Worm (Caenorhabditis elegans) whole organism, L1 larva: Measurements from ENCODE around the gene str-209.

ENCODE experiments used
- C04F5.9 ChIP-seq: sonication (generic microtip); optimal IDR thresholded peaks from 2 replicates; lab custom pipeline; 2016; ENCODE audit warnings: missing genetic modification characterization, missing compliant biosample characterization
- C16A3.4 ChIP-seq: fragments of 150-350 bp; optimal IDR thresholded peaks from 2 replicates; lab custom pipeline; 2014; ENCODE audit warnings: missing biosample characterization, missing genetic modification characterization
- aly-2 ChIP-seq: fragments of 150-350 bp; optimal IDR thresholded peaks from 2 replicates; lab custom pipeline; 2014; ENCODE audit warnings: missing biosample characterization, missing genetic modification characterization
- blmp-1 ChIP-seq: fragments of 150-350 bp; optimal IDR thresholded peaks from 2 replicates; lab custom pipeline; 2014; ENCODE audit warnings: missing biosample characterization, missing genetic modification characterization
- ceh-8 ChIP-seq: fragments of 200-800 bp; sonication (Bioruptor generic); optimal IDR thresholded peaks from 2 replicates; lab custom pipeline; 2018; ENCODE audit warnings: mild to moderate bottlenecking, missing genetic modification characterization, moderate library complexity, missing compliant biosample characterization
- ceh-82 ChIP-seq, 3 experiments: fragments of 150-350 bp in 1 of 3; sonication (generic microtip) in 2 of 3; optimal IDR thresholded peaks; 2 replicates each; lab custom pipeline; 2014 to 2017; ENCODE audit warnings: missing biosample characterization in 3 of 3, missing genetic modification characterization in 3 of 3
- efl-1 ChIP-seq, 4 experiments: fragments of 150-350 bp; optimal IDR thresholded peaks in 3 of 4; peaks in 1 of 4; 1 replicate in 1 of 4; 2 replicates in 3 of 4; lab custom pipeline; 2014; ENCODE audit warnings: missing biosample characterization in 2 of 4, missing genetic modification characterization in 2 of 4, missing genetic modification reagents in 2 of 4
- efl-3 ChIP-seq: fragments of 200-800 bp; sonication (Bioruptor generic); optimal IDR thresholded peaks from 2 replicates; lab custom pipeline; 2018; ENCODE audit warnings: mild to moderate bottlenecking, missing genetic modification characterization, missing compliant biosample characterization
- egl-27 ChIP-seq, 2 experiments: fragments of 150-350 bp in 1 of 2; sonication (generic microtip); optimal IDR thresholded peaks; 3 replicates each; lab custom pipeline; 2017 to 2018; ENCODE audit warnings: missing biosample characterization in 2 of 2, missing genetic modification characterization in 2 of 2, missing genetic modification reagents in 2 of 2
- elt-2 ChIP-seq: sonication (generic microtip); optimal IDR thresholded peaks from 2 replicates; lab custom pipeline; 2016; ENCODE audit warnings: missing genetic modification characterization, mild to moderate bottlenecking, inconsistent platforms, missing compliant biosample characterization, missing genetic modification reagents
- elt-3 ChIP-seq, 6 experiments: fragments of 150-350 bp in 1 of 6; sonication (generic microtip); optimal IDR thresholded peaks; 2 replicates each; lab custom pipeline; 2017 to 2018; ENCODE audit warnings: missing biosample characterization in 6 of 6, missing genetic modification characterization in 6 of 6, inconsistent platforms in 1 of 6
- fos-1 ChIP-seq: fragments of 150-350 bp; optimal IDR thresholded peaks from 2 replicates; lab custom pipeline; 2014; ENCODE audit warnings: missing biosample characterization, missing genetic modification characterization
- hlh-17 ChIP-seq: fragments of 200-800 bp; sonication (Bioruptor generic); optimal IDR thresholded peaks from 2 replicates; lab custom pipeline; 2018; ENCODE audit warnings: missing genetic modification characterization, mild to moderate bottlenecking, missing compliant biosample characterization, moderate library complexity, borderline replicate concordance
- irx-1 ChIP-seq: sonication (generic microtip); optimal IDR thresholded peaks from 2 replicates; lab custom pipeline; 2016; ENCODE audit warnings: missing genetic modification characterization, missing compliant biosample characterization
- lin-13 ChIP-seq: fragments of 150-350 bp; optimal IDR thresholded peaks from 2 replicates; lab custom pipeline; 2014; ENCODE audit warnings: missing biosample characterization, missing genetic modification reagents, missing genetic modification characterization
- lin-39 ChIP-seq: fragments of 150-350 bp; optimal IDR thresholded peaks from 2 replicates; lab custom pipeline; 2014; ENCODE audit warnings: missing biosample characterization, missing genetic modification reagents, missing genetic modification characterization
- mab-9 ChIP-seq: fragments of 200-800 bp; sonication (Bioruptor generic); IDR thresholded peaks from 2 replicates; pipeline ENCODE4 v1.3.6; 2022; ENCODE audit warnings: missing genetic modification reagents, missing genetic modification characterization, missing compliant biosample characterization
- mef-2 ChIP-seq: fragments of 150-350 bp; optimal IDR thresholded peaks from 2 replicates; lab custom pipeline; 2014; ENCODE audit warnings: missing biosample characterization, missing genetic modification characterization
- mep-1 ChIP-seq: fragments of 150-350 bp; optimal IDR thresholded peaks from 2 replicates; lab custom pipeline; 2014; ENCODE audit warnings: missing biosample characterization, missing genetic modification characterization
- nhr-20 ChIP-seq: sonication (generic microtip); optimal IDR thresholded peaks from 2 replicates; lab custom pipeline; 2016; ENCODE audit warnings: mild to moderate bottlenecking, missing genetic modification characterization, missing compliant biosample characterization
- nhr-47 ChIP-seq: sonication (generic microtip); optimal IDR thresholded peaks from 2 replicates; lab custom pipeline; 2016; ENCODE audit warnings: mild to moderate bottlenecking, missing genetic modification characterization, moderate library complexity, missing compliant biosample characterization
- nhr-90 ChIP-seq: sonication (generic microtip); optimal IDR thresholded peaks from 2 replicates; lab custom pipeline; 2016; ENCODE audit warnings: mild to moderate bottlenecking, missing genetic modification characterization, missing compliant biosample characterization; ENCODE audit not compliant: poor library complexity
- pag-3 ChIP-seq: sonication (generic microtip); optimal IDR thresholded peaks from 2 replicates; lab custom pipeline; 2017; ENCODE audit warnings: missing genetic modification characterization, mild to moderate bottlenecking, missing compliant biosample characterization, antibody characterized with exemption, borderline replicate concordance; ENCODE audit not compliant: insufficient read depth
- skn-1 ChIP-seq: fragments of 150-350 bp; optimal IDR thresholded peaks from 2 replicates; lab custom pipeline; 2014; ENCODE audit warnings: missing biosample characterization, missing genetic modification characterization
- sptf-1 ChIP-seq: fragments of 150-350 bp; optimal IDR thresholded peaks from 2 replicates; lab custom pipeline; 2014; ENCODE audit warnings: missing biosample characterization, missing genetic modification characterization
- sup-37 ChIP-seq: fragments of 200-800 bp; sonication (Bioruptor generic); optimal IDR thresholded peaks from 2 replicates; lab custom pipeline; 2018; ENCODE audit warnings: mild to moderate bottlenecking, missing genetic modification characterization, missing compliant biosample characterization
- tbx-2 ChIP-seq: sonication (generic microtip); optimal IDR thresholded peaks from 2 replicates; lab custom pipeline; 2016; ENCODE audit warnings: missing genetic modification characterization, missing compliant biosample characterization
- unc-62 ChIP-seq: fragments of 150-350 bp; optimal IDR thresholded peaks from 2 replicates; lab custom pipeline; 2014; ENCODE audit warnings: missing biosample characterization, missing genetic modification reagents, missing genetic modification characterization
- unc-86 ChIP-seq: sonication (generic microtip); optimal IDR thresholded peaks from 2 replicates; lab custom pipeline; 2016; ENCODE audit warnings: missing genetic modification characterization, missing compliant biosample characterization
- unc-98 ChIP-seq: fragments of 200-800 bp; sonication (Bioruptor generic); IDR thresholded peaks from 2 replicates; pipeline ENCODE4 v1.3.6; 2022; ENCODE audit warnings: missing genetic modification characterization, missing compliant biosample characterization
- zag-1 ChIP-seq: fragments of 150-350 bp; optimal IDR thresholded peaks from 2 replicates; lab custom pipeline; 2014; ENCODE audit warnings: missing biosample characterization, missing genetic modification characterization
- ztf-11 ChIP-seq, 2 experiments: sonication (generic microtip); optimal IDR thresholded peaks; 2 replicates each; lab custom pipeline; 2016 to 2017; ENCODE audit warnings: missing genetic modification characterization in 2 of 2, missing biosample characterization in 1 of 2, missing compliant biosample characterization in 1 of 2
- ztf-4 ChIP-seq: fragments of 150-350 bp; optimal IDR thresholded peaks from 2 replicates; lab custom pipeline; 2014; ENCODE audit warnings: missing biosample characterization, missing genetic modification characterization

Gene str-209

DNA sequence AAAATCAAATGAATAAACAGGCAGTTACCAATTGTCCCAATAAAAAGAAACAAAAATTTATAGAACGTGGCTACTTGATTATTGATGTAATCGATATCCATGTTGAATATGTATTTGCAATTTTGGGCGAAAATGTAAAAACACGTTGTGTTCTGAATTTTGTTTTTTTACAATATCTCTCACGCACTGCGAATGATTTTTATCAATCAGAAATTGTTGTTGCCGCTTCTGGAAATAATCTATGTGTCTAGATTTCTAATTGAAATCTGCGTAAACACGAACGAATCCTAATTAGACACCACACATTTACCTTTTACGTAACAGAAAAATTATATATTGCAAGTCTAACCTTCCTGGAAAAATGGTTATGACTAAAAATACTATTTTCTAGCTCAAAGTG is 34.4 kb downstream of the str-209 start, which contains the start of gene srsx-13:
TSS of gene srsx-13 (minus strand) at position 101 of the 400 bp plus-strand sequence.
- no peak for TF ChIP-seq elt-3 (tag; optimal IDR thresholded peaks at IDR 0.05; lab: Kevin White, UChicago)
- no peak for TF ChIP-seq hlh-17 (GFP tag; lab: Kevin White, UChicago)
- no peak for TF ChIP-seq ceh-82 (tag; optimal IDR thresholded peaks at IDR 0.05; lab: Kevin White, UChicago)
- no peak for TF ChIP-seq nhr-20 (tag; lab: Kevin White, UChicago)
- TF ChIP-seq C04F5.9 (tag; lab: Kevin White, UChicago) = no peak
- TF ChIP-seq sup-37 (GFP tag; lab: Kevin White, UChicago) = no peak
- no peak for TF ChIP-seq sptf-1 (tag; lab: Kevin White, UChicago)
- TF ChIP-seq egl-27 (tag; optimal IDR thresholded peaks at IDR 0.05; lab: Kevin White, UChicago) = no peak

- no peak for TF ChIP-seq mef-2 (tag; lab: Kevin White, UChicago)
- no peak for TF ChIP-seq efl-1 (optimal IDR thresholded peaks at IDR 0.05; lab: Kevin White, UChicago)
- TF ChIP-seq efl-1 (GFP tag; optimal IDR thresholded peaks at IDR 0.05 in 1 of 2; lab: Kevin White, UChicago) = peak in 1 of 2 experiments; percentile 60
- no peak for TF ChIP-seq efl-3 (GFP tag; lab: Kevin White, UChicago)
Measured at ce11 chrV:4987097-4987496, 38.4 kb downstream of the str-209 start, which contains the start of gene ncx-8. Gene ncx-8 (minus strand): TSS chrV:4987197.

ce11 chrV:4995155-4995554 is 46.4 kb downstream of the str-209 start, which contains the start of gene ncx-9:
Gene ncx-9 (minus strand): TSS chrV:4995255.
- TF ChIP-seq skn-1 (tag; lab: Kevin White, UChicago) = no peak
- no peak for TF ChIP-seq ztf-11 (tag; optimal IDR thresholded peaks at IDR 0.05; lab: Kevin White, UChicago)
- TF ChIP-seq nhr-90 = no peak
- no peak for TF ChIP-seq mep-1
- TF ChIP-seq fos-1 = no peak
- TF ChIP-seq pag-3 (tag; lab: Kevin White, UChicago) = no peak
- no peak for TF ChIP-seq aly-2 (tag; lab: Kevin White, UChicago)
- TF ChIP-seq tbx-2 (tag; lab: Kevin White, UChicago) = no peak
- no peak for TF ChIP-seq mab-9 (GFP tag; lab: Robert Waterston, UW)
- TF ChIP-seq unc-86 (tag; lab: Kevin White, UChicago) = no peak
- TF ChIP-seq lin-13 = no peak
- TF ChIP-seq unc-98 (GFP tag; lab: Robert Waterston, UW) = no peak
- TF ChIP-seq lin-39 = no peak
- no peak for TF ChIP-seq ceh-8 (GFP tag; lab: Kevin White, UChicago)
- no peak for TF ChIP-seq egl-27 (tag; optimal IDR thresholded peaks at IDR 0.05; lab: Kevin White, UChicago)
- no peak for TF ChIP-seq blmp-1 (tag; lab: Kevin White, UChicago)

DNA sequence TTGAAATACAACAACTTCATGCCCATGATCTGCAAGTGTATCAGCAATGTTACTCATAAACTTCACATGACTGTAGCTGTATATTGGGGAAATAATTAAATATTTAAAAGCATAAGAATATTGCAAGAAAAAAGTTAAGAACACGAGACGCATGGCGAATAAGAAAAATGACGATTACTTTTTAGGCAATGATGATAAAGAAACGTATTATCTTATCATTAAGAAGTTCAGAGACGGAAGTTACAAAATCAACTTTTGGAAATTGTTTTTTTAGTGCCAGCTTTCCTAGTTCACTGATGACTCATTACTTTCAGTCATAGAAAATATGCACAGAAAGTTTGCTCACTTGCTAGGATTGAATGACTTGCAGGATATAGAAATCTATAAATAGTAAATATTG is 51.7 kb downstream of the str-209 start, which contains the start of gene ugt-7:
TSS of gene ugt-7 (minus strand) at position 161 of the 400 bp plus-strand sequence.
- TF ChIP-seq zag-1 (tag; lab: Kevin White, UChicago) = no peak
- TF ChIP-seq C16A3.4 (tag; lab: Kevin White, UChicago) = no peak
- no peak for TF ChIP-seq unc-62 (GFP tag; lab: Kevin White, UChicago)
- no peak for TF ChIP-seq irx-1 (tag; lab: Kevin White, UChicago)
- TF ChIP-seq elt-2 (tag; lab: Kevin White, UChicago) = peak; percentile 48
- TF ChIP-seq ztf-4 (tag; lab: Kevin White, UChicago) = no peak
- no peak for TF ChIP-seq nhr-47 (tag; lab: Kevin White, UChicago)
- TF ChIP-seq, all 84 proteins: peak for 1
